Worm (Caenorhabditis elegans) whole organism, early embryonic: ENCODE measurements around the gene unc-62.

Experiments used
- ama-1 ChIP-seq: fragments of 150-350 bp; optimal IDR thresholded peaks from 2 replicates; lab custom pipeline; 2014
- flt-1 ChIP-seq: fragments of 200-800 bp; sonication (Bioruptor generic); IDR thresholded peaks from 2 replicates; pipeline ENCODE4 v1.3.6; 2022; ENCODE audit warnings: missing genetic modification characterization, missing compliant biosample characterization
- pes-1 ChIP-seq: fragments of 200-800 bp; sonication (Bioruptor generic); IDR thresholded peaks from 2 replicates; pipeline ENCODE4 v1.3.6; 2022; ENCODE audit warnings: missing genetic modification reagents, missing genetic modification characterization, missing compliant biosample characterization
- tra-4 ChIP-seq: sonication (generic microtip); optimal IDR thresholded peaks from 2 replicates; lab custom pipeline; 2017; ENCODE audit warnings: missing genetic modification characterization, missing compliant biosample characterization

DNA sequence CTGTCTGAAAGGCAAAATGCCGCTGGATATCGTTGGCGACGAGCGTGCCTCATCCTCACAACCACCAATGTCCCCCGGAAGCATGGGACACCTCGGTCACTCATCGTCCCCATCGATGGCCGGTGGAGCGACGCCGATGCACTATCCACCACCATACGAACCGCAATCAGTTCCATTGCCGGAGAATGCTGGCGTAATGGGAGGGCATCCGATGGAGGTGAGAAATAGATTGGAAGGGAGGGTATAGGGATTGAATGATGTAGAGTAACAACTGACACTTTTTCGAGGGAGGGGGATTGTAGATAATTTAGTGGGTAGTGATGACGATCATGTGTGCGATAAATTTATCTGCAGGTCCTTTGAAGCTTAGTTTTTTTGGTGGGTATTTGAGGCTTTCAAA, 5.4 kb downstream of the unc-62 start:
- TF ChIP-seq pes-1 (GFP tag; lab: Robert Waterston, UW) (no peak), ama-1 (lab: Kevin White, UChicago) (no peak), tra-4 (tag; lab: Kevin White, UChicago) (no peak), flt-1 (GFP tag; lab: Robert Waterston, UW) (no peak)
